Fruit fly (Drosophila melanogaster): ENCODE measurements around the gene f.

The f gene

dm6 chrX:17300609-17301208 lies 68.0 kb downstream of the f start:
- peak; percentile 73 for TF ChIP-seq D1 (tag; optimal IDR thresholded peaks at IDR 0.05)
- no peak; the same call in 2 of the 3 replicates for TF ChIP-seq fd96Ca (GFP tag; IDR thresholded peaks at IDR 0.05)
- TF ChIP-seq Snoo (tag; optimal IDR thresholded peaks at IDR 0.05), result peak; percentile 85
- peak; percentile 75 for TF ChIP-seq gl (tag; optimal IDR thresholded peaks at IDR 0.05)
- no peak; the same call in none of the 2 replicates for TF ChIP-seq Ets98B (GFP tag; IDR thresholded peaks at IDR 0.05)
- TF ChIP-seq CG17806 (tag; optimal IDR thresholded peaks at IDR 0.05), result peak; percentile 81
- TF ChIP-seq CG8159 (tag; optimal IDR thresholded peaks at IDR 0.05), result peak; percentile 89
- no peak for TF ChIP-seq rn (GFP tag; IDR thresholded peaks at IDR 0.05)
- peak; percentile 85 for TF ChIP-seq CG8301 (tag; optimal IDR thresholded peaks at IDR 0.05)
- peak; percentile 64 for TF ChIP-seq Pif1A (GFP tag; optimal IDR thresholded peaks at IDR 0.05)
- peak; percentile 65 for TF ChIP-seq CG13204 (GFP tag; optimal IDR thresholded peaks at IDR 0.05)
- TF ChIP-seq CG32121 (GFP tag; IDR thresholded peaks at IDR 0.05), result peak; percentile 56
- TF ChIP-seq EcR (GFP tag; optimal IDR thresholded peaks at IDR 0.05), result peak; percentile 39
- TF ChIP-seq CG34367 (tag; optimal IDR thresholded peaks at IDR 0.05), result peak; percentile 71
- no peak for TF ChIP-seq CG10348 (GFP tag; IDR thresholded peaks at IDR 0.05)
- peak; percentile 91 for TF ChIP-seq CG14655 (GFP tag; optimal IDR thresholded peaks at IDR 0.05)
- TF ChIP-seq CG15710 (tag; optimal IDR thresholded peaks at IDR 0.05), result peak; percentile 86
- TF ChIP-seq CG12605 (GFP tag; IDR thresholded peaks at IDR 0.05), result peak; percentile 61
- TF ChIP-seq CG4496 (GFP tag; IDR thresholded peaks at IDR 0.05), result peak; percentile 61
- peak; percentile 73 for TF ChIP-seq CG9948 (tag; optimal IDR thresholded peaks at IDR 0.05)
- TF ChIP-seq Pif1B (GFP tag; optimal IDR thresholded peaks at IDR 0.05), result peak; percentile 46

dm6 chrX:17301705-17302104 lies 69.0 kb downstream of the f start, which contains the start of gene Fim:
Gene Fim (minus strand): TSS chrX:17301929.
- TF ChIP-seq Ets98B (GFP tag; IDR thresholded peaks at IDR 0.05), result no peak; the same call in 1 of the 2 replicates
- TF ChIP-seq CG9948 (tag; optimal IDR thresholded peaks at IDR 0.05), result no peak
- peak; percentile 12 for TF ChIP-seq Pif1B (GFP tag; optimal IDR thresholded peaks at IDR 0.05)
- TF ChIP-seq CG34367 (tag; optimal IDR thresholded peaks at IDR 0.05), result peak; percentile 0
- TF ChIP-seq EcR (GFP tag; optimal IDR thresholded peaks at IDR 0.05), result no peak
- TF ChIP-seq CG8159 (tag; optimal IDR thresholded peaks at IDR 0.05), result no peak
- peak; percentile 7 for TF ChIP-seq Pif1A (GFP tag; optimal IDR thresholded peaks at IDR 0.05)

- TF ChIP-seq CG4496 (GFP tag; IDR thresholded peaks at IDR 0.05) (peak; percentile 33; the same call in 1 of the 3 replicates), EcR (GFP tag; optimal IDR thresholded peaks at IDR 0.05) (peak; percentile 15), D1 (tag; optimal IDR thresholded peaks at IDR 0.05) (no peak)
Measured at dm6 chrX:17302202-17303061, 69.7 kb downstream of the f start.

dm6 chrX:17305544-17305943 lies 72.8 kb downstream of the f start:
- TF ChIP-seq EcR (GFP tag; optimal IDR thresholded peaks at IDR 0.05), result no peak
- TF ChIP-seq D1 (tag; optimal IDR thresholded peaks at IDR 0.05), result no peak
- TF ChIP-seq gl (tag; optimal IDR thresholded peaks at IDR 0.05), result no peak
- TF ChIP-seq CG15710 (tag; optimal IDR thresholded peaks at IDR 0.05), result no peak
- no peak for TF ChIP-seq Snoo (tag; optimal IDR thresholded peaks at IDR 0.05)
- TF ChIP-seq CG4496 (GFP tag; IDR thresholded peaks at IDR 0.05), result no peak
- TF ChIP-seq Pif1B (GFP tag; optimal IDR thresholded peaks at IDR 0.05), result no peak
- TF ChIP-seq CG32121 (GFP tag; IDR thresholded peaks at IDR 0.05), result no peak
- no peak for TF ChIP-seq CG17806 (tag; optimal IDR thresholded peaks at IDR 0.05)

dm6 chrX:17308211-17308610 lies 75.5 kb downstream of the f start:
- TF ChIP-seq CG12605 (GFP tag; IDR thresholded peaks at IDR 0.05), result no peak
- no peak for TF ChIP-seq CG34367 (tag; optimal IDR thresholded peaks at IDR 0.05)
- TF ChIP-seq CG8159 (tag; optimal IDR thresholded peaks at IDR 0.05), result no peak
- TF ChIP-seq Ets98B (GFP tag; IDR thresholded peaks at IDR 0.05), result no peak

- TF ChIP-seq Pif1A (GFP tag; optimal IDR thresholded peaks at IDR 0.05) (no peak), CG17806 (tag; optimal IDR thresholded peaks at IDR 0.05) (no peak), CG10348 (GFP tag; IDR thresholded peaks at IDR 0.05) (no peak), fd96Ca (GFP tag; IDR thresholded peaks at IDR 0.05) (no peak), CG32121 (GFP tag; IDR thresholded peaks at IDR 0.05) (no peak), CG4496 (GFP tag; IDR thresholded peaks at IDR 0.05) (no peak), EcR (GFP tag; optimal IDR thresholded peaks at IDR 0.05) (no peak), rn (GFP tag; IDR thresholded peaks at IDR 0.05) (no peak), CG12605 (GFP tag; IDR thresholded peaks at IDR 0.05) (no peak), gl (tag; optimal IDR thresholded peaks at IDR 0.05) (no peak), Snoo (tag; optimal IDR thresholded peaks at IDR 0.05) (no peak), Pif1B (GFP tag; optimal IDR thresholded peaks at IDR 0.05) (no peak)
Measured at dm6 chrX:17313346-17313745, 80.6 kb downstream of the f start.

Measured in whole organism, pupa.